Fruit fly (Drosophila melanogaster) whole organism, pupa: Measurements from ENCODE around the gene CG10680.

Experiments used
- CG14655 ChIP-seq: fragments of 200-800 bp; sonication (Bioruptor generic); optimal IDR thresholded peaks from 3 replicates; lab custom pipeline; 2017; ENCODE audit warnings: mild to moderate bottlenecking, missing biosample characterization, missing genetic modification reagents, missing genetic modification characterization
- CG34367 ChIP-seq: fragments of 200-800 bp; sonication (Bioruptor generic); optimal IDR thresholded peaks from 2 replicates; lab custom pipeline; 2018; ENCODE audit warnings: missing biosample characterization, mild to moderate bottlenecking, missing genetic modification characterization
- CG8159 ChIP-seq: fragments of 200-800 bp; sonication (Bioruptor generic); optimal IDR thresholded peaks from 3 replicates; lab custom pipeline; 2018; ENCODE audit warnings: missing biosample characterization, mild to moderate bottlenecking, missing genetic modification characterization, moderate library complexity
- CG8301 ChIP-seq: fragments of 200-800 bp; sonication (Bioruptor generic); optimal IDR thresholded peaks from 2 replicates; lab custom pipeline; 2018; ENCODE audit warnings: missing biosample characterization, mild to moderate bottlenecking, missing genetic modification characterization
- Pif1A ChIP-seq: fragments of 200-800 bp; sonication (Bioruptor generic); optimal IDR thresholded peaks from 3 replicates; lab custom pipeline; 2016; ENCODE audit warnings: missing biosample characterization, missing genetic modification characterization
- Pif1B ChIP-seq: fragments of 200-800 bp; sonication (Bioruptor generic); optimal IDR thresholded peaks from 3 replicates; lab custom pipeline; 2016; ENCODE audit warnings: missing biosample characterization, missing genetic modification characterization

dm6 chr2L:19998139-19998538 lies 34.2 kb downstream of the CG10680 start:
- TF ChIP-seq CG34367 (no peak), CG14655 (GFP tag; lab: Kevin White, UChicago) (no peak), Pif1B (GFP tag; lab: Kevin White, UChicago) (no peak), Pif1A (GFP tag; lab: Kevin White, UChicago) (no peak), CG8159 (no peak), CG8301 (tag; lab: Kevin White, UChicago) (no peak)
